Fruit fly (Drosophila melanogaster) Kc167 (cell line): ENCODE results near the gene CG32708.

Experiments used
- Myc ChIP-seq: fragments of >200 bp; optimal IDR thresholded peaks from 2 replicates; lab custom pipeline; 2017; ENCODE audit warnings: missing external identifiers
- h ChIP-seq: fragments of >200 bp; optimal IDR thresholded peaks from 3 replicates; lab custom pipeline; 2018; ENCODE audit warnings: missing external identifiers
- psq ChIP-seq: fragments of >200 bp; optimal IDR thresholded peaks from 2 replicates; lab custom pipeline; 2017; ENCODE audit warnings: missing external identifiers

DNA sequence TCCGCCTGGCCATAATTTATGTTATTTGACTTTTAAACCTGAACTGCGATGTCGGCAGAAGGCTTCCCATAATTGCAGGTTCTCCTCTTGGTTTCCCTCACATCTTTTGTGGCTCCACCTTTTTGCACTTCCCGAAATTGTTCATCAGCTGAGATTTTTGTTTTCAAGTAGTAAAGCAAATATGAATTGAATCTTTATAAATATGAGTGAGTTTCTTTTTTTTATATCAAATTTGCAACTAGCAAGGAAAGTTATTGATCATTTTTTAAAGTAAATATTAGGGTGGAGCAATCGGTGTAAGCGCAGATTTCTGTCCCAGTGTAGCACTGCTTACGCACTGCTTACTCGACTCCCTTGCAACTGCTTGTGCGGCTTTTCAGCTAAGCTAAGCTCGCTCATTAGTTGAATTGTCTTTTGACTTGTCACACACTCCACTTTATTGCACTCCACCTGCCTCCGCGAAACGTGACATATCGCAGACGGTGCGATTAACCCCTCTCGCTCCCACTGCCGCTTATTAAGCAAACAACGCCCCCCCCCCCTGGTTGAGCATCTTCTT lies 39.3 kb upstream of the CG32708 start:
- TF ChIP-seq h, result no peak
- TF ChIP-seq psq (lab: Kevin White, UChicago), result no peak
- TF ChIP-seq Myc (lab: Kevin White, UChicago), result no peak
